Worm (Caenorhabditis elegans) whole organism, L4/young adult: ENCODE measurements around the gene srlf-28.

Experiments used
- W03F9.2 ChIP-seq: fragments of 150-350 bp; optimal IDR thresholded peaks from 2 replicates; lab custom pipeline; 2014; ENCODE audit warnings: missing biosample characterization, missing genetic modification characterization
- him-1 ChIP-seq: sonication (generic microtip); optimal IDR thresholded peaks from 2 replicates; lab custom pipeline; 2016; ENCODE audit warnings: missing genotype, missing genetic modification reagents, missing genetic modification characterization, missing compliant biosample characterization

DNA sequence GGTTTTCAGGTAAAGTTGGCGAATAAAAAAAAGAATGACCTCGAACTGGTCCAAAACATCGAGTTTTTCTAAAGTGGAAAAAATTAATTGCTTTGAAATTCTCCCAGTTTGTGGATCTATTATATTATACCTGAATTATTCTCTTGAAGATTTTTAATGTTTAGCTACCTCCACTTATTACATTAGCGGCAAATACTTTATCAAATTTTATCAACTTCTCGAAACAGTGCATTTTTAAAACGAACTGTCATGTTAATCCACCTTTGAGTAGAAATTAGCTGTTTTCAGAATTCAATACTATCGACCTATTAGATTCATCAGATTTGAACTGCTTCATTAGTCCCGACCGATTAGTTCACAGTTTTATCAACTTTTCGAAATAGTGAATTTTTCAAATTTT is 25.6 kb downstream of the srlf-28 start:
- TF ChIP-seq him-1, result no peak
- no peak for TF ChIP-seq W03F9.2 (tag; lab: Kevin White, UChicago)
